Fruit fly (Drosophila melanogaster) whole organism, embryonic: Measurements from ENCODE around the gene Takl2.

Experiments
- Asciz ChIP-seq: fragments of 200-800 bp; sonication (Bioruptor generic); optimal IDR thresholded peaks from 2 replicates; lab custom pipeline; 2017; ENCODE audit warnings: missing biosample characterization, mild to moderate bottlenecking, missing genetic modification characterization, missing genetic modification reagents
- BEAF-32 ChIP-seq: fragments of 200-800 bp; sonication (Bioruptor generic); optimal IDR thresholded peaks from 3 replicates; lab custom pipeline; 2017; ENCODE audit warnings: missing biosample characterization, missing genetic modification characterization, mild to moderate bottlenecking, moderate library complexity, missing genetic modification reagents
- Bdp1 ChIP-seq: fragments of 200-800 bp; sonication (Bioruptor generic); optimal IDR thresholded peaks from 3 replicates; lab custom pipeline; 2016; ENCODE audit warnings: missing biosample characterization, missing genetic modification characterization
- CG10209 ChIP-seq: fragments of 200-800 bp; sonication (Bioruptor generic); optimal IDR thresholded peaks from 3 replicates; lab custom pipeline; 2017; ENCODE audit warnings: missing biosample characterization, mild to moderate bottlenecking, missing genetic modification characterization, missing genetic modification reagents
- CG10959 ChIP-seq: fragments of 200-800 bp; sonication (Bioruptor generic); IDR thresholded peaks from 2 replicates; pipeline ENCODE4 v1.3.6; 2022; ENCODE audit warnings: missing biosample characterization, missing genetic modification characterization
- CG11695 ChIP-seq: fragments of 200-800 bp; sonication (Bioruptor generic); IDR thresholded peaks from 3 replicates; pipeline ENCODE4 v1.3.6; 2022; ENCODE audit warnings: missing biosample characterization, missing genetic modification characterization
- CG13424 ChIP-seq: fragments of 200-800 bp; sonication (Bioruptor generic); optimal IDR thresholded peaks from 2 replicates; lab custom pipeline; 2019; ENCODE audit warnings: missing biosample characterization, mild to moderate bottlenecking, missing genetic modification characterization, moderate library complexity
- CG14860 ChIP-seq: fragments of 200-800 bp; sonication (Bioruptor generic); IDR thresholded peaks from 3 replicates; pipeline ENCODE4 v1.3.6; 2022; ENCODE audit warnings: missing biosample characterization, missing genetic modification characterization; ENCODE audit not compliant: partially characterized antibody
- CG15479 ChIP-seq: fragments of 200-800 bp; sonication (Bioruptor generic); optimal IDR thresholded peaks from 3 replicates; lab custom pipeline; 2019; ENCODE audit warnings: missing biosample characterization, mild to moderate bottlenecking, missing genetic modification characterization, moderate library complexity
- CG17186 ChIP-seq: fragments of 200-800 bp; sonication (Bioruptor generic); optimal IDR thresholded peaks from 3 replicates; lab custom pipeline; 2017; ENCODE audit warnings: missing biosample characterization, missing genetic modification reagents, missing genetic modification characterization
- CG17829 ChIP-seq: fragments of 200-800 bp; optimal IDR thresholded peaks from 2 replicates; lab custom pipeline; 2019; ENCODE audit warnings: missing biosample characterization, mild to moderate bottlenecking, missing genetic modification characterization, moderate library complexity
- CG2116 ChIP-seq: fragments of 200-800 bp; sonication (Bioruptor generic); optimal IDR thresholded peaks from 3 replicates; lab custom pipeline; 2018; ENCODE audit warnings: missing biosample characterization, mild to moderate bottlenecking, missing genetic modification characterization
- CG3163 ChIP-seq: fragments of 200-800 bp; sonication (Bioruptor generic); optimal IDR thresholded peaks from 3 replicates; lab custom pipeline; 2016; ENCODE audit warnings: missing biosample characterization, missing genetic modification characterization
- CG32772 ChIP-seq: fragments of 200-800 bp; sonication (Bioruptor generic); IDR thresholded peaks from 2 replicates; pipeline ENCODE4 v1.3.6; 2022; ENCODE audit warnings: missing biosample characterization, missing genetic modification characterization
- CG3847 ChIP-seq: fragments of 200-800 bp; sonication (Bioruptor generic); IDR thresholded peaks from 2 replicates; pipeline ENCODE4 v1.3.6; 2022; ENCODE audit warnings: missing biosample characterization, missing genetic modification characterization
- CG4360 ChIP-seq: fragments of 200-800 bp; sonication (Bioruptor generic); IDR thresholded peaks from 2 replicates; pipeline ENCODE4 v1.3.6; 2022; ENCODE audit warnings: missing biosample characterization, missing genetic modification characterization
- CG4424 ChIP-seq: fragments of 200-800 bp; sonication (Bioruptor generic); optimal IDR thresholded peaks from 3 replicates; lab custom pipeline; 2016; ENCODE audit warnings: missing biosample characterization, missing genetic modification characterization
- CG6254 ChIP-seq: fragments of 200-800 bp; sonication (Bioruptor generic); optimal IDR thresholded peaks from 3 replicates; lab custom pipeline; 2017; ENCODE audit warnings: mild to moderate bottlenecking, missing biosample characterization, missing genetic modification reagents, missing genetic modification characterization
- CG6272 ChIP-seq: fragments of 200-800 bp; sonication (Bioruptor generic); IDR thresholded peaks from 2 replicates; pipeline ENCODE4 v1.3.6; 2022; ENCODE audit warnings: missing biosample characterization, missing genetic modification characterization
- CG9609 ChIP-seq: fragments of 200-800 bp; sonication (Bioruptor generic); optimal IDR thresholded peaks from 3 replicates; lab custom pipeline; 2016; ENCODE audit warnings: missing biosample characterization, missing genetic modification characterization
- Dip2 ChIP-seq: fragments of 200-800 bp; sonication (Bioruptor generic); IDR thresholded peaks from 2 replicates; pipeline ENCODE4 v1.3.6; 2022; ENCODE audit warnings: missing biosample characterization, missing genetic modification characterization
- Dp ChIP-seq: fragments of 200-800 bp; sonication (Bioruptor generic); optimal IDR thresholded peaks from 2 replicates; lab custom pipeline; 2018; ENCODE audit warnings: missing biosample characterization, mild to moderate bottlenecking, missing genetic modification characterization, moderate library complexity
- Dref ChIP-seq: fragments of 200-800 bp; sonication (Bioruptor generic); IDR thresholded peaks from 2 replicates; pipeline ENCODE4 v1.3.6; 2022; ENCODE audit warnings: missing biosample characterization, missing genetic modification characterization
- E2f2 ChIP-seq: fragments of 200-800 bp; sonication (Bioruptor generic); IDR thresholded peaks from 2 replicates; pipeline ENCODE4 v1.3.6; 2022; ENCODE audit warnings: missing biosample characterization, missing genetic modification characterization
- H15 ChIP-seq: fragments of 200-800 bp; sonication (Bioruptor generic); IDR thresholded peaks from 3 replicates; pipeline ENCODE4 v1.3.6; 2022; ENCODE audit warnings: missing biosample characterization, missing genetic modification characterization
- Hey ChIP-seq: fragments of 200-800 bp; sonication (Bioruptor generic); optimal IDR thresholded peaks from 3 replicates; lab custom pipeline; 2018; ENCODE audit warnings: missing biosample characterization, mild to moderate bottlenecking, missing genetic modification characterization
- Hr3 ChIP-seq: fragments of 200-800 bp; sonication (Bioruptor generic); optimal IDR thresholded peaks from 3 replicates; lab custom pipeline; 2016; ENCODE audit warnings: missing biosample characterization, missing genetic modification characterization
- Jarid2 ChIP-seq: fragments of 200-800 bp; sonication (Bioruptor generic); optimal IDR thresholded peaks from 3 replicates; lab custom pipeline; 2017; ENCODE audit warnings: mild to moderate bottlenecking, missing biosample characterization, missing genetic modification reagents, missing genetic modification characterization
- Sox100B ChIP-seq: fragments of 200-800 bp; sonication (Bioruptor generic); optimal IDR thresholded peaks from 3 replicates; lab custom pipeline; 2018; ENCODE audit warnings: missing biosample characterization, mild to moderate bottlenecking, missing genetic modification characterization
- dan ChIP-seq: fragments of 200-800 bp; sonication (Bioruptor generic); IDR thresholded peaks from 2 replicates; pipeline ENCODE4 v1.3.6; 2022; ENCODE audit warnings: missing biosample characterization, missing genetic modification characterization
- danr ChIP-seq: fragments of 200-800 bp; sonication (Bioruptor generic); IDR thresholded peaks from 2 replicates; pipeline ENCODE4 v1.3.6; 2022; ENCODE audit warnings: missing biosample characterization, missing genetic modification characterization
- dati ChIP-seq: fragments of 200-800 bp; sonication (Bioruptor generic); IDR thresholded peaks from 2 replicates; pipeline ENCODE4 v1.3.6; 2022; ENCODE audit warnings: missing biosample characterization, missing genetic modification characterization
- dimm ChIP-seq: fragments of 200-800 bp; sonication (Bioruptor generic); IDR thresholded peaks from 2 replicates; pipeline ENCODE4 v1.3.6; 2022; ENCODE audit warnings: missing biosample characterization, missing genetic modification characterization
- dmrt11E ChIP-seq: fragments of 200-800 bp; sonication (Bioruptor generic); optimal IDR thresholded peaks from 3 replicates; lab custom pipeline; 2018; ENCODE audit warnings: missing biosample characterization, mild to moderate bottlenecking, missing genetic modification characterization, moderate library complexity
- dmrt99B ChIP-seq: fragments of 200-800 bp; sonication (Bioruptor generic); optimal IDR thresholded peaks from 2 replicates; lab custom pipeline; 2018; ENCODE audit warnings: missing biosample characterization, mild to moderate bottlenecking, missing genetic modification characterization, moderate library complexity
- grau ChIP-seq: fragments of 200-800 bp; optimal IDR thresholded peaks from 3 replicates; lab custom pipeline; 2019; ENCODE audit warnings: missing biosample characterization, mild to moderate bottlenecking, missing genetic modification characterization, moderate library complexity
- hbn ChIP-seq: fragments of 200-800 bp; sonication (Bioruptor generic); IDR thresholded peaks from 2 replicates; pipeline ENCODE4 v1.3.6; 2022; ENCODE audit warnings: missing biosample characterization, missing genetic modification characterization; ENCODE audit not compliant: partially characterized antibody
- hth ChIP-seq: fragments of >200 bp; optimal IDR thresholded peaks from 2 replicates; lab custom pipeline; 2017; ENCODE audit warnings: inconsistent platforms
- lmd ChIP-seq: fragments of 200-800 bp; sonication (Bioruptor generic); IDR thresholded peaks from 2 replicates; pipeline ENCODE4 v1.3.6; 2022; ENCODE audit warnings: missing biosample characterization, missing genetic modification characterization
- mirr ChIP-seq: fragments of 200-800 bp; sonication (Bioruptor generic); optimal IDR thresholded peaks from 3 replicates; lab custom pipeline; 2018; ENCODE audit warnings: missing biosample characterization, mild to moderate bottlenecking, missing genetic modification characterization
- onecut ChIP-seq: fragments of 200-800 bp; sonication (Bioruptor generic); IDR thresholded peaks from 2 replicates; pipeline ENCODE4 v1.3.6; 2022; ENCODE audit warnings: missing biosample characterization, missing genetic modification characterization
- phol ChIP-seq: fragments of 200-800 bp; sonication (Bioruptor generic); optimal IDR thresholded peaks from 3 replicates; lab custom pipeline; 2018; ENCODE audit warnings: missing biosample characterization, mild to moderate bottlenecking, missing genetic modification characterization, moderate library complexity
- prd ChIP-seq, 3 experiments: fragments of >200 bp in 2 of 3; fragments of 200-800 bp in 1 of 3; sonication (Bioruptor generic) in 1 of 3; optimal IDR thresholded peaks in 2 of 3; IDR thresholded peaks in 1 of 3; 2 replicates in 2 of 3; 3 replicates in 1 of 3; pipeline versions ENCODE4 v1.3.6 to Lab custom; 2017 to 2022; ENCODE audit warnings: missing biosample characterization in 1 of 3, missing genetic modification characterization in 1 of 3
- sna ChIP-seq: fragments of 200-800 bp; sonication (Bioruptor generic); IDR thresholded peaks from 2 replicates; pipeline ENCODE4 v1.3.6; 2022; ENCODE audit warnings: missing biosample characterization, missing genetic modification characterization; ENCODE audit not compliant: partially characterized antibody
- ssp ChIP-seq: fragments of 200-800 bp; sonication (Bioruptor generic); IDR thresholded peaks from 2 replicates; pipeline ENCODE4 v1.3.6; 2022; ENCODE audit warnings: missing biosample characterization, missing genetic modification characterization
- sug ChIP-seq: fragments of 200-800 bp; optimal IDR thresholded peaks from 2 replicates; lab custom pipeline; 2019; ENCODE audit warnings: missing biosample characterization, mild to moderate bottlenecking, missing genetic modification characterization, moderate library complexity
- trem ChIP-seq: fragments of 200-800 bp; optimal IDR thresholded peaks from 3 replicates; lab custom pipeline; 2019; ENCODE audit warnings: missing biosample characterization, mild to moderate bottlenecking, missing genetic modification characterization, moderate library complexity
- unc-4 ChIP-seq: fragments of 200-800 bp; sonication (Bioruptor generic); IDR thresholded peaks from 2 replicates; pipeline ENCODE4 v1.3.6; 2022; ENCODE audit warnings: missing biosample characterization, missing genetic modification characterization; ENCODE audit not compliant: partially characterized antibody
- vvl ChIP-seq: fragments of 200-800 bp; sonication (Bioruptor generic); IDR thresholded peaks from 2 replicates; pipeline ENCODE4 v1.3.6; 2022; ENCODE audit warnings: missing biosample characterization, missing genetic modification characterization

Takl2 gene

DNA sequence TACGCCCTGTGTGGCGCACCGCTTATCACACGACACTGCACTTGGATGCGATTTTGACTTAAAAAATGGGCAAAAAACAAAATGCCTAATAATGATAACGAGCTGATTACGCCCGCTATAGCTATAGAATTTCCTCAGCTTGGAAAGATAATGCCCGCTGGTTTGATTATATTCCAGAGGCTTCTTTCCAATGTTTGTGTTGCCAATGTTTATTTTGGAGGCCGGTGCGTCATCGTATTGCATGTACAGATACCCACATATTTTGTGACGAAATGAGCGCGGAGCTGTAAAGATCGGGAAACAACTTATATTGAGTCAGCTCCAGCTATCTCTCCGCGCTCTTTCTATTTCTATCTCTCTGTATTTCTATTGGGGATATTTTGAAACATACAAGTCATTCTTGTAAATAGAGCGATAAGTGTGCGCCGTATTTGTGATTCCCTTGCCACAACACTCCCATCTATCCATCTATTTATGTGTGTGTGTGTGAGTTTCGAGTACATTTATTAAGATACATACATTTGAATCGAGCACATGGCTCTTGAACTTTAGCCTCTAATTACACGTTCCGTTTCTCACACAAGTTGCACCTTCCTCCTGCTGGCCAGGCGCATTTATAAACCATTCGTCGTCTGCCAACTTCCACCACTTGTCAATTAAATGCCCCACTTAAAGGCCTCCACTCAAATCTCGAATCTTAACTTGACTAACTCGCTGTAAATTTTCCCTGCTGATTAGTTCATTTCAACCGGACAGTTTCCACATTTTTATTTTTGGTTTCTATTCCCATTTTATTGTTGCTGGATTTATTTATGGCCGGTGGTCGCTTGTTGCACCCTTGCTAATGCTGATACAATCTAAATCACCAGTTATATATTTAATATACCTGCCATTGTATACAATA, 49.4 kb downstream of the Takl2 start:
- TF ChIP-seq Dip2 (no peak), phol (tag; lab: Kevin White, UChicago) (no peak), prd (optimal IDR thresholded peaks at IDR 0.05; lab: Kevin White, UChicago) (no peak), prd (GFP tag; IDR thresholded peaks at IDR 0.05; lab: Robert Waterston, UW) (no peak), CG10959 (GFP tag; lab: Robert Waterston, UW) (no peak), CG14860 (no peak), mirr (GFP tag; lab: Kevin White, UChicago) (no peak), trem (tag; lab: Kevin White, UChicago) (no peak), Bdp1 (GFP tag; lab: Kevin White, UChicago) (no peak), sna (GFP tag; lab: Robert Waterston, UW) (no peak), CG32772 (GFP tag; lab: Robert Waterston, UW) (no peak), CG6254 (GFP tag; lab: Kevin White, UChicago) (peak; percentile 4), H15 (GFP tag; lab: Robert Waterston, UW) (no peak), hth (lab: Kevin White, UChicago) (no peak), Hey (tag; lab: Kevin White, UChicago) (no peak), CG3163 (GFP tag; lab: Kevin White, UChicago) (no peak), Dref (GFP tag; lab: Robert Waterston, UW) (no peak), CG4360 (no peak), unc-4 (GFP tag; lab: Robert Waterston, UW) (no peak), ssp (no peak), dimm (no peak), grau (no peak), CG17186 (GFP tag; lab: Kevin White, UChicago) (no peak), CG3847 (GFP tag; lab: Robert Waterston, UW) (no peak), CG10209 (GFP tag; lab: Kevin White, UChicago) (no peak), onecut (no peak), dmrt99B (tag; lab: Kevin White, UChicago) (no peak), BEAF-32 (GFP tag; lab: Kevin White, UChicago) (no peak), Dp (no peak), dan (GFP tag; lab: Robert Waterston, UW) (no peak), hbn (no peak), vvl (GFP tag; lab: Robert Waterston, UW) (no peak), CG6272 (GFP tag; lab: Robert Waterston, UW) (no peak), CG15479 (GFP tag; lab: Kevin White, UChicago) (no peak), danr (no peak), Asciz (GFP tag; lab: Kevin White, UChicago) (peak; percentile 41), CG11695 (GFP tag; lab: Robert Waterston, UW) (no peak), Sox100B (GFP tag; lab: Kevin White, UChicago) (no peak), dati (GFP tag; lab: Robert Waterston, UW) (no peak), Jarid2 (GFP tag; lab: Kevin White, UChicago) (no peak), CG17829 (no peak), E2f2 (no peak), CG9609 (GFP tag; lab: Kevin White, UChicago) (no peak), dmrt11E (tag; lab: Kevin White, UChicago) (no peak), CG2116 (GFP tag; lab: Kevin White, UChicago) (no peak), CG13424 (tag; lab: Kevin White, UChicago) (no peak), Hr3 (GFP tag; lab: Kevin White, UChicago) (no peak), CG4424 (GFP tag; lab: Kevin White, UChicago) (no peak), sug (tag; lab: Kevin White, UChicago) (peak; percentile 30), lmd (no peak)
